Worm (Caenorhabditis elegans): ENCODE data around the gene srb-16.
A peak's percentile ranks its signal among the peaks of the same experiment; 100 is the strongest.

Gene srb-16

DNA sequence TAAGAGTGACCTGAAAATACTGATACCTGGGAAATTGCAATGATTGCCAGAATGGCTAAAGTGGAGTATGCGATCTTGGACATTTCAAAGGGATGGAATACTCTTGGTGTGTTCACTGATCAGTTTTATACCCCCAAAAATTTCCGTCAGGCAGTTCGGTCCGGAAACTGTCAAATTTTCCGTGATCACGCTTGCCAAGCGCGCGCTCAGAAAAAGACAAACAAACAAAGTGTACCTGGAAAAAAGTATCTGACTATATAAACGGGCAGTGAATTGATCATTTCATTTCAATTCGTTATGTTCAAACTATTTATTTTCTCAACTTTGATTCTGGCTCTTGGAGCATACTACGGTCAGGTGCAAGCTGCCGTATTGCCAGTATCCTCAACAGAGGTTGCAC is 49.0 kb downstream of the srb-16 start, which contains the start of the genes idpb-3 and idpb-1:
TSS of gene idpb-3 (minus strand) at position 101 of the 400 bp plus-strand sequence.
TSS of gene idpb-1 (plus strand) at position 284 of the 400 bp plus-strand sequence.
- TF ChIP-seq ztf-11 (tag; optimal IDR thresholded peaks at IDR 0.05) (no peak), spr-3 (GFP tag; optimal IDR thresholded peaks at IDR 0.05) (no peak), aha-1 (tag) (peak; percentile 51), mxl-2 (GFP tag; conservative IDR thresholded peaks at IDR 0.05) (no peak)

DNA sequence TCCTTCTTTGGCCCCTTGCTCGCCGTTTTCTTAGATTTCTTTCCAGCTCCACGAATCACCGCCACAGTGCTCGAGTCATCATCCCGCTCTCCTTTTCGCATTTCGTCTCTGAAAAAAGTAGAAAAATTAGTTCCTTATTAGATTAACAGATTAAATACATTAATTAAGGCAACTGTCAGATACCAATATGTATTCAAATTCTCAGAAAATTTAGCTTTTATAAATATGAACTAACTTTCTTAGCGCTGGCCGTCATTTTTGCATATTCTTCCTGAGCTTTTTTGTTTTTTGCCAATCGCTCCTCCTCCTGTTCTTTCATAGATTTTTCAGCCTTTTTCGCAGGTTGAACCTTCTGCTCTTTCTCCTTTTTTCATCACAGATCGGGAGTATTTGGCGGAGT is 51.1 kb downstream of the srb-16 start, which contains the start of gene C04G6.6:
TSS of gene C04G6.6 (minus strand) at position 101 of the 400 bp plus-strand sequence.
- TF ChIP-seq spr-3 (GFP tag; optimal IDR thresholded peaks at IDR 0.05) = no peak

DNA sequence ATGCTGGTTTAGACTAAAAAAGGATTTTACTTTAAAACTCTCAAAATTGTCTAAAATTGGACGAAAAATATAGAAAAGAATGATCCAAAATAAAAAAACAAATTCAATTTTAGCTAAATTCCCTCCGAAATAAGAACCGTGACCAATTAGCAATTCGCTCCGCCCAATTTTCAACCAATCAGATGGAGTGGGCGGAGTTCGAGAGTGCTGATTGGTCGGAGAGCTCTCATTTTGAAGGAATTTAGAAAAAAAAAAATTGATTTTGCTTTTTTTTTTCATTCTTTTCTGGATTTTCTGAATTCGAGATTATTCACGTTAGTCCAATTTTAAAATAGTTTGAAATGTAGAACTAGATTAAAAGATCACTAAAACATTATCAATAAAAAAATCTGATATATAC is 51.7 kb downstream of the srb-16 start:
- TF ChIP-seq F49E8.2 (tag; optimal IDR thresholded peaks at IDR 0.05; ENCODE audit: borderline replicate concordance) = no peak
- peak in 1 of 2 experiments; percentile 73 for TF ChIP-seq unc-62 (GFP tag; optimal IDR thresholded peaks at IDR 0.05 in 1 of 2)
- no peak for TF ChIP-seq unc-62 (tag; optimal IDR thresholded peaks at IDR 0.05)
- no peak for TF ChIP-seq zfp-2 (tag; optimal IDR thresholded peaks at IDR 0.05)

All from whole organism, L4 larva.